Worm (Caenorhabditis elegans): ENCODE data around the gene ida-1.

DNA sequence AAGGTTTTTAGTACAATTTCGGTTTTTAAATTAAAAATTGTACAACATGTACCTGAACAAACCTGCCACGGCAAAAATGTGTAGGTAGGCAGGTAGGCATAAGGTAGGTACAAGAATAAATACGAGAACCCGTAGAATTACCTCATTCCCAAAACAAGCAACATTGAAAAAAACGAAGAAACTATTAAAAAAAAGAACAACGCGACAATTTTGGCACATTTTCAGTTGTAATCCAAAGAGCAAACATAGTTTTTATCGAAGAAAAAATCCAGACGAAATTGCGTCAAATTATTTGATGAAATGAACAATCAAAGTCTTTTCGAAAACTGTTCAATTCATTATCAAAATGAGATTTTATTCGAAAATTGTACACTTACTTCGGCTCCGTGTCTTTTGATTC lies 14.7 kb upstream of the ida-1 start, which contains the start of gene B0244.16:
- TF ChIP-seq egl-5 (tag; optimal IDR thresholded peaks at IDR 0.05) (no peak), nhr-77 (tag; optimal IDR thresholded peaks at IDR 0.05) (no peak)

Data from whole organism, L3 larva.